Fruit fly (Drosophila melanogaster) Kc167 (cell line): ENCODE data around the gene CG3630.

Source experiments
- Myc ChIP-seq: fragments of >200 bp; optimal IDR thresholded peaks from 2 replicates; lab custom pipeline; 2017; ENCODE audit warnings: missing external identifiers
- Sin3A ChIP-seq: fragments of >200 bp; optimal IDR thresholded peaks from 2 replicates; lab custom pipeline; 2018; ENCODE audit warnings: missing external identifiers
- h ChIP-seq: fragments of >200 bp; optimal IDR thresholded peaks from 3 replicates; lab custom pipeline; 2018; ENCODE audit warnings: missing external identifiers
- insv ChIP-seq: fragments of >200 bp; optimal IDR thresholded peaks from 3 replicates; lab custom pipeline; 2018; ENCODE audit warnings: missing external identifiers
- psq ChIP-seq: fragments of >200 bp; optimal IDR thresholded peaks from 2 replicates; lab custom pipeline; 2017; ENCODE audit warnings: missing external identifiers
- ttk ChIP-seq: sonication (Bioruptor generic); optimal IDR thresholded peaks from 2 replicates; lab custom pipeline; 2017; ENCODE audit warnings: missing external identifiers

Gene CG3630

DNA sequence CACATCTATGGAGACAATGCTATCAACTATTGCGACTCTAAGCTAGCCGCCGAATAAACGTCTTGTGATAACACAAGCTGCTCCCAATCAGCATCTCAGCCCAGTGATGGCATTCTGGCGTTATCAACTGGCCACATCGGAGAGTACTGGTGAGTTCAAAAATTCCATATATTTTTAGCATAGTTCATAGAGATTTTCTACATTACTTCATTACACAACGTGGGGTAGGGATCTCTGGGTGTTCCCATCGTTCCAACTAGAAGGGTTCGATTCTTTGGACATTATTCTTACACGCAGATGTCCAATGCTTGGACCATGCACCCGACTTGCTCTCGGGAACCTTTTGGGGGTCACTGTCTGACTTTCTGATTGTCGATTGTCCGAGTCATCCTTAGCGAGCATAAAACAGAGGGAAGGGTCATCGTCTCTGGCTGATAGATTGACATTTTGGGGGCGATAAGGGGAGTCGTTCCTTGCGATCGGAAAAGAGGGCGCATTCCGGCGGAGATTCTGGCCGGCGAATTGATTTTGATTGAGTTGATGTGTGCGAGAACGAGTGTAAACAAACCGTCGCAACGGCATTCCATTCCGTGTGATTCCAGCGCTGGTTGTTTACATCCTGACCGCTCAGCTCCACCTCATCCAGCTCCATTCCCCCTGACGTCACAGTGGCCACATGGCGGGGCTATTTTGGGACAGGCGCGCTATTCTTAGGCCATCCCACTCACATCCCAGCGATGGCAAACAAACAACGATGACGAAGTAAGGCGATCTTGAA, at the start of gene CG3630, which contains the start of gene Cyp4d1:
Gene CG3630, plus strand, starts transcription at position 67 of the 778 bp plus-strand sequence.
Gene Cyp4d1, minus strand, starts transcription at position 51 of the 778 bp plus-strand sequence.
- no peak for TF ChIP-seq Myc (lab: Kevin White, UChicago)
- TF ChIP-seq insv (lab: Kevin White, UChicago), result no peak
- no peak for TF ChIP-seq h (lab: Kevin White, UChicago)
- no peak for TF ChIP-seq ttk (lab: Kevin White, UChicago)
- TF ChIP-seq psq (lab: Kevin White, UChicago), result no peak
- no peak for TF ChIP-seq Sin3A

- TF ChIP-seq ttk (lab: Kevin White, UChicago) (no peak), Sin3A (no peak), h (lab: Kevin White, UChicago) (no peak), psq (lab: Kevin White, UChicago) (no peak), insv (lab: Kevin White, UChicago) (no peak), Myc (lab: Kevin White, UChicago) (no peak)
Measured at dm6 chrX:2112660-2113059, 49.3 kb upstream of the CG3630 start.

DNA sequence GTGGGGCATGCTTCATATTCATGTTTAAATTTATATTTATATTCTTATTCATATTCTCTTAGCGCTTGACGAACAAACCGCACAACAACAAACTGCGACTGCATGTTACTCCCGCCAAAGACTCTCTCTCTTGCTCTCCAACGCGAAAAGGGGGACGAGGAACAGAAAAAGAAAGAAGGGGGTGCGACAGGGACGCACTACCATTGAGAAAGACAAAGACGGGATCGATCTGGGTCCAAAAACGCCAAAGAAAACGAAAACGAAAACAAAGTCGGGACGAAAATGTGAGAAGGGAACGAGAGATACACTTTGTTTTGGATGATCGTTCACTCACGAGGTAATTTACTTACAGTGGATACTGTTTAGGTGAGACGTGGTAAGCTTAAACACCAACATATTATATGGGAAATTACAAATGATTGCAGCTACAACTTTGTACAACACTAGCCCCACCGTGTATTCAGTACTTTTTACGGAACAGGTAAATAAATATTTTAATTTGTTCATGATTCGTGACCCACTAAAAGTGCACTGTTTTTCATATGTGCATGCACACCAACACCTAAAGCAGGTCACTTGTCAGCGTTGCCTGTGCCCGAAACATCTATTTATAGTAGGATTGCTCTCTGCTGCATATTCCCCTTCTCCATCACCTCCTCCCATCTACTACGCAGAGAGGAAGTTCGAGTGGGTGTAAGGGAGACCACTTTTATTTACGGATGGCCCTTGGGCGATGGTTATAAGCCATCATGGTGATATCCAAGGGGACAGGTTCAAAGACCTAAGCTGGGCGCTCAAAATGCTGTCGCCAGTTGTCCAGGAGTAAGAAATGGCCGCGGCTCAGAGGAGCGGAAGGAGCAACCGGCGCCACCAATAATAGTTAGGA, 40.0 kb upstream of the CG3630 start:
- TF ChIP-seq psq (lab: Kevin White, UChicago), result no peak
- TF ChIP-seq h (lab: Kevin White, UChicago), result peak; percentile 33
- TF ChIP-seq insv (lab: Kevin White, UChicago), result no peak
- TF ChIP-seq Sin3A, result no peak
- TF ChIP-seq ttk (lab: Kevin White, UChicago), result peak; percentile 91

DNA sequence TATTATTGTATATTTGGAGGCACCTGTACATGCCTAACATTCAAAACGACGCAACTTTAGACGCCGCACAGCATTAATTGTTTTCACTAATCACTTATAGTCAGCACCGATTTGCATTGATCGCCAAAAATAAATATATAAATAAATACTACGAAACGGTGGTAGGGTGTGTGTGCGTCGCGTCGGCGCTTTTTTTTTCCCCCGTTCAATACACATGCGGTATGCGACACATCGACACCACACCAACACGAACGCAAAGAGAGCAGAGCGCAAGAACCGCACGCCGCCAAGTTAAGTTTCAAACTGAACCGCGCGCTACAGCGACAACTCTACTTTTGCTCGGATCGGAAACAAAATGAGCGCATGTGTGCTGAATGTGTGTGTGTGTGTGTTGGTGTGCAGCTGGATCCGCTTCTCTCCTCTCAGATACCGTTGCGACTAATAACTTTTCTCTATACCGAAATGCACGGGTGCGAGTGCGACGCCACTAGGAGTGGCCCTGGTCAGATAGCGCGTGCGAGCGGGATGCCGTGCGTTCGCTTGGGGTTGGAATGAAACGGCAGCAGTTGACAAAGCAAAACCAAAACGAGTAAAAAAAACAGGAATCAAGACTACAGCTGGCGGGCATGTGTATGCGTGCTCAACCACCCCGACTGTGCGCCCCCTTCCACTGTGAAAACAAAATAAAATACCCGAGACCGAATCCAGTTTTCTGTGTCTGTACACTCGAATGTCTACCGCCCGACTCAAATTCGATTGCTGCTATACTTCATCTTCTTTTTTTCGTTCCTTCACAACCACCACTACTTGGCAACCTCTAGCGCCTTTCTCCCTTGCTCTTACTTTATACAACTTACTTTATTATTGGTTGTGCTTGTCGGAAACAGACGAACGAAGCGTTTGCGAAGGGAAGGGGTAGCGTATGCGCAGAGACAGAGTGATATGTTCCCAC, 38.7 kb upstream of the CG3630 start, which contains the start of gene ph-d:
Gene ph-d, minus strand, starts transcription at position 274 of the 952 bp plus-strand sequence.
- TF ChIP-seq Sin3A (no peak), h (lab: Kevin White, UChicago) (no peak), Myc (lab: Kevin White, UChicago) (no peak), ttk (lab: Kevin White, UChicago) (no peak), insv (lab: Kevin White, UChicago) (no peak), psq (lab: Kevin White, UChicago) (no peak)

DNA sequence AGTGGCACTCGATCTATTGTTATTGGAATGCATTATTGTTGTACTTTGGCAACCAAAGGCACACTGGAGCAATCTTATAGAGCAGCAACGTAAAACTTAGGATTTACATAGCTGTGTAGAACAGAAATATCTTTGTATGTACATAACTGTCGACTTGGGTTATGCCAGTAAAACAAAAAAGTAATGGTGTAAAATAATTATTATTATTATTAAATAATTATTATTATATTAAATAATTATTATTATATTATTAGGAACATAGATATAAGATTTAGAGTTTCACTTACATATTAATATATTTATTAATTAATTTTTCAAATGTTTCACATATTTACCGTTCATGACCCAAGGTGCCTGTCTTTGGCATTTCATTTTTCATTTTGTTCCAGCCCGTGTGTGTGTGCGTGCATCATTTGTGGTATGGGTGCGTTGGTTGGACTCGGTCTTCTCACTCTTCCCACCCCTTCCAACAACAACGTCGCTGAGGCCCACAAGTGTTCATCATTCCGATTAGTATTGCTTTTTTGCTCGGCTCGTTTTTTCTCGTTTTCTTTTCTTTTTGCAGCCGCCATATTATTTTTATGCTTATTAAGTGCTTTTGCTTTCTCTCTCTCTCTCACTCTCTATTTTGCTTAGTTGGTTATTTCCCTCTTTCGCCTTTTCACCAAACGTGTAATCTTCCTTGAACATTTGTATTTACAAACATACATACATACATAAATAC, 37.9 kb upstream of the CG3630 start:
- TF ChIP-seq Sin3A, result no peak
- no peak for TF ChIP-seq h (lab: Kevin White, UChicago)
- peak; percentile 51 for TF ChIP-seq psq (lab: Kevin White, UChicago)
- no peak for TF ChIP-seq insv (lab: Kevin White, UChicago)
- TF ChIP-seq Myc (lab: Kevin White, UChicago), result no peak
- no peak for TF ChIP-seq ttk (lab: Kevin White, UChicago)

dm6 chrX:2125527-2126088, 36.4 kb upstream of the CG3630 start:
- TF ChIP-seq Sin3A (no peak), ttk (lab: Kevin White, UChicago) (no peak), insv (lab: Kevin White, UChicago) (no peak), psq (lab: Kevin White, UChicago) (no peak), h (lab: Kevin White, UChicago) (no peak), Myc (lab: Kevin White, UChicago) (no peak)

DNA sequence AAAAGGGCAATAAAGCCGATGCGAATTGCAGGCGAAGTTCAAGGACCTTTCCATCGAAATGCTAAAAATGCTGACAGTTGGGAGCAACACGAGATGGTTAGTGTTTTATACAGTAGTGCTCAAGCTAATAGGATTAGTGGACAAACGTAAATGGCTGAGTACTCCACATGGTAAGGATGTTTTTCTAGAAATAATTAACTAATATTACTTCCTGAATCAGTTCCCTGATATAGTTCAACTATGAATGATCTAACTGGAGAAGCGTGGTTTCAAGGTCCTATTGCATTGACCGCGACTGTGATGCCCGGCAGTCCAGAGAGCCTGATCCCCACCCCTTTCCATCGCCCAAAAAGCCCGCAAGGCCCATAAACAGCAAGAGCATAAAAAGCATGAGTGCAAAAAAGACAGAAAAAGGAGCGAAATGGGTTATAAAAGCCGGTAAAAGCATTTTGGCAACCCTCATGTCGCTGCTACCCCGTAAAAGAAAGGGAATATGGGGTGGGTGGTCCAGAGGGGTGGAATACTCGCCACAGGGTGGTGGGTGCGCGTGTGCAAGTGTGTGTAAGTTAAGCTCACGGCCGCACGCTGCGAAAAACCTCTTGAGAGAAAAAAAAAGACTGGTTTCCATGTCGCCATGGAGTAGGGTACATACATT, 27.6 kb upstream of the CG3630 start:
- TF ChIP-seq psq (lab: Kevin White, UChicago), result no peak
- TF ChIP-seq insv (lab: Kevin White, UChicago), result no peak
- TF ChIP-seq ttk (lab: Kevin White, UChicago), result no peak
- TF ChIP-seq Sin3A, result no peak
- no peak for TF ChIP-seq Myc (lab: Kevin White, UChicago)
- TF ChIP-seq h (lab: Kevin White, UChicago), result no peak

- TF ChIP-seq h (lab: Kevin White, UChicago) (no peak), ttk (lab: Kevin White, UChicago) (peak; percentile 81)
Measured at dm6 chrX:2134965-2135758, 26.8 kb upstream of the CG3630 start.
